Fruit fly (Drosophila melanogaster): ENCODE results near the gene CG13088.
A peak's percentile ranks its signal among the peaks of the same experiment; 100 is the strongest.

Gene CG13088

DNA sequence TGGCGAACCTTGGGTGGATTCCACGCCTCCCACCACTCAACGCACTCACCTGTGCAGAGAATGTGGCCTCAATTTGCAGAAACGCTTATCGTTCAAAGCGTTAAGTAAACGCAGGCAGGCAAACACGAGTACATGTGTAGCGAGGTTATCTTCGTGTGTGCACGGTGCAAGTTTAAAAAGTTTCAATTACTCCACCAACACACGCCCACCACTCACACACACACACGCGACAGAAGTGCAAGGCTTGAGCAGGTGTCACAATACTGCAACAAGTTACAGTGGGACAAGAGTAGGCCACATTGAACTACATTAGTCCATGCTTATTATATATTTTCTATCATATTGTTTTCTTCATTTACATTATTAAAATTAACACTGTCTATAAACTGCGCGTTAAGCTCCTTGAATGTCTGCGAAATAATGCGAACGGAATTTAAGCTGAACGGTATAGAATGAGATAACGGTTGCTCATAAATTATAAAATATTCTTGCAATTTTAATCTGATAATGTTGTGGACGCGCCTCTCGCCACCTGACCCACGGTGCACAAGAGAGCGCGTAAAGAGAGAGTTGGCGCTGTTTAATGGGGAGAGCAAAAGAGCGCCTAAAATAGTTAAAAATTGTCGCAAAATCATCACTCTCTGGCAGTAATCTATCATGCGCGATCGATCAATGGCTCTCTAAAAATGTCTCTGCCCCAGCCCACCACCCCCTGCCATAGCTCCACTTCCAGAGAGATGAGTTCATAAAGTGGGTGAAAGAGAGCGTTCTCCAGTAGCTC, 45.9 kb downstream of the CG13088 start:
- TF ChIP-seq sage (GFP tag; optimal IDR thresholded peaks at IDR 0.05): peak; percentile 93
- peak; percentile 83 for TF ChIP-seq CG32264 (GFP tag; optimal IDR thresholded peaks at IDR 0.05)
- peak; percentile 97 for TF ChIP-seq br (GFP tag; optimal IDR thresholded peaks at IDR 0.05)
- peak; percentile 95 for TF ChIP-seq Sp1 (GFP tag; optimal IDR thresholded peaks at IDR 0.05)
- TF ChIP-seq Dfd (GFP tag; optimal IDR thresholded peaks at IDR 0.05): peak; percentile 71
- TF ChIP-seq dsf (GFP tag; optimal IDR thresholded peaks at IDR 0.05; ENCODE audit: borderline replicate concordance): peak; percentile 66
- TF ChIP-seq Vsx2 (GFP tag; optimal IDR thresholded peaks at IDR 0.05; ENCODE audit: partially characterized antibody): peak; percentile 57
- peak; percentile 86 to 87 for TF ChIP-seq dl (GFP tag; optimal IDR thresholded peaks at IDR 0.05; ENCODE audit: insufficient read depth in 1 of 2, partially characterized antibody in 2 of 2)
- TF ChIP-seq foxo (GFP tag; optimal IDR thresholded peaks at IDR 0.05): peak; percentile 87 to 95
- peak; percentile 90 for TF ChIP-seq brk (GFP tag; optimal IDR thresholded peaks at IDR 0.05)
- TF ChIP-seq lola (GFP tag; optimal IDR thresholded peaks at IDR 0.05): no peak
- no peak for TF ChIP-seq Abd-B (GFP tag; optimal IDR thresholded peaks at IDR 0.05)
- peak; percentile 95 for TF ChIP-seq OdsH (GFP tag; optimal IDR thresholded peaks at IDR 0.05)
- peak; percentile 94 for TF ChIP-seq ey (GFP tag; optimal IDR thresholded peaks at IDR 0.05)
- no peak for TF ChIP-seq pan (optimal IDR thresholded peaks at IDR 0.05)
- TF ChIP-seq sv (GFP tag; optimal IDR thresholded peaks at IDR 0.05): peak; percentile 77
- TF ChIP-seq Rel (GFP tag; optimal IDR thresholded peaks at IDR 0.05): peak; percentile 92
- TF ChIP-seq Rel (tag; optimal IDR thresholded peaks at IDR 0.05): peak; percentile 77
- TF ChIP-seq N (GFP tag; optimal IDR thresholded peaks at IDR 0.05): peak; percentile 12
- TF ChIP-seq h (GFP tag; optimal IDR thresholded peaks at IDR 0.05): peak; percentile 98
- TF ChIP-seq woc (GFP tag; optimal IDR thresholded peaks at IDR 0.05): peak; percentile 91
- TF ChIP-seq fru (GFP tag; optimal IDR thresholded peaks at IDR 0.05): peak; percentile 96
- TF ChIP-seq rgr (GFP tag; optimal IDR thresholded peaks at IDR 0.05): peak; percentile 95
- TF ChIP-seq HLH106 (tag; optimal IDR thresholded peaks at IDR 0.05): peak; percentile 97
- no peak for TF ChIP-seq Myc (optimal IDR thresholded peaks at IDR 0.05)
- TF ChIP-seq usp (GFP tag; optimal IDR thresholded peaks at IDR 0.05): no peak
- peak; percentile 80 for TF ChIP-seq Dif (GFP tag; optimal IDR thresholded peaks at IDR 0.05; ENCODE audit: partially characterized antibody)
- TF ChIP-seq jim (GFP tag; optimal IDR thresholded peaks at IDR 0.05): no peak
- TF ChIP-seq Hr78 (GFP tag; optimal IDR thresholded peaks at IDR 0.05): no peak
- peak; percentile 84 for TF ChIP-seq Jra (GFP tag; optimal IDR thresholded peaks at IDR 0.05)
- TF ChIP-seq Hnf4 (GFP tag; optimal IDR thresholded peaks at IDR 0.05): peak; percentile 90
- TF ChIP-seq psq (GFP tag; optimal IDR thresholded peaks at IDR 0.05): peak; percentile 83
- peak; percentile 95 for TF ChIP-seq dmrt93B (GFP tag; optimal IDR thresholded peaks at IDR 0.05)
- peak; percentile 91 for TF ChIP-seq CrebA (GFP tag; optimal IDR thresholded peaks at IDR 0.05; ENCODE audit: borderline replicate concordance)
- TF ChIP-seq tai (GFP tag; optimal IDR thresholded peaks at IDR 0.05): peak; percentile 88
- peak; percentile 93 for TF ChIP-seq Hr83 (GFP tag; optimal IDR thresholded peaks at IDR 0.05; ENCODE audit: poor library complexity, severe bottlenecking)
- TF ChIP-seq Mio (GFP tag; optimal IDR thresholded peaks at IDR 0.05): peak; percentile 80
- TF ChIP-seq GATAd (GFP tag; optimal IDR thresholded peaks at IDR 0.05): peak; percentile 32
- peak; percentile 92 for TF ChIP-seq CG9705 (GFP tag; optimal IDR thresholded peaks at IDR 0.05)

DNA sequence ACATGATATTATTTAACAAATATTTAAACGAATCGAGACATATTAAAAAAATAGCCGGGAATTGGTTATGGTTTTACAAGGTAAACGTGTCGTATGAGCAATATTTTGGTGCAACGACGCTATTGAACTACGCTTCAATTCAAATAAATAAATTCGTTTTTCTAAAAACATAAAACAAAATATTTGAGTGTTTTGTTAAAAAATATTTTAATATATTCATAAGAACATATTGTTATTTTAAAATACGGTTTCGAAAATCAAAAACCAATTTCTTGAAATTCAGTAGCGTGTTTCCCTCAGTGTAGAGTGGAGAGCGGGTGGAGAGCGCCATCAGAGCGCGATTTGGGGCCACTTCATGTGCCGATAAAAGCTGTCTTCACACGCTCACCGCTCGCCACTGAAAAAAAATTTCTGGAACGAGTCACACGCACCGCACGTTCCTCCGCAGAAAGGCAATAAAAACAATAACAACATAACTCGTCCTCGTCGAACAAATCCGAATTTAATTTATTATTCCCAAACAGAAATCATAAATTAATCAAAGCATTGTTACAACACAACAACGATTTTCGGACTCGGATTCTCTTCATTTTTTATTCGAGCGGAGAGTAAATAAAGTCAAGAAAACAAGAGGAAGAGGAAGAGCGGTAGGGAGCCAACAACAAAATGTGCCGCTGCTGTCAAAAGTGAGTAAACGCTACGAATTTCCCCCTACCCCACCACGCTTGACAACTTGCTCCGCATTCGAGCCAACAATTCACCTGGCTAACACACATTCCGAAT, 46.8 kb downstream of the CG13088 start:
- peak in 1 of 2 experiments; percentile 87 for TF ChIP-seq foxo (GFP tag; optimal IDR thresholded peaks at IDR 0.05)
- no peak for TF ChIP-seq dsf (GFP tag; optimal IDR thresholded peaks at IDR 0.05; ENCODE audit: borderline replicate concordance)
- peak; percentile 84 for TF ChIP-seq psq (GFP tag; optimal IDR thresholded peaks at IDR 0.05)
- TF ChIP-seq Hnf4 (GFP tag; optimal IDR thresholded peaks at IDR 0.05): peak; percentile 42
- TF ChIP-seq Dif (GFP tag; optimal IDR thresholded peaks at IDR 0.05; ENCODE audit: partially characterized antibody): peak; percentile 55
- peak; percentile 23 for TF ChIP-seq CrebA (GFP tag; optimal IDR thresholded peaks at IDR 0.05; ENCODE audit: borderline replicate concordance)
- no peak for TF ChIP-seq Abd-B (GFP tag; optimal IDR thresholded peaks at IDR 0.05)
- peak; percentile 61 for TF ChIP-seq sv (GFP tag; optimal IDR thresholded peaks at IDR 0.05)
- no peak for TF ChIP-seq Mio (GFP tag; optimal IDR thresholded peaks at IDR 0.05)
- peak; percentile 15 for TF ChIP-seq Rel (GFP tag; optimal IDR thresholded peaks at IDR 0.05)
- TF ChIP-seq Rel (tag; optimal IDR thresholded peaks at IDR 0.05): peak; percentile 31
- TF ChIP-seq Hr83 (GFP tag; optimal IDR thresholded peaks at IDR 0.05; ENCODE audit: poor library complexity, severe bottlenecking): peak; percentile 47
- TF ChIP-seq usp (GFP tag; optimal IDR thresholded peaks at IDR 0.05): no peak
- TF ChIP-seq Vsx2 (GFP tag; optimal IDR thresholded peaks at IDR 0.05; ENCODE audit: partially characterized antibody): no peak
- peak; percentile 8 for TF ChIP-seq tai (GFP tag; optimal IDR thresholded peaks at IDR 0.05)
- TF ChIP-seq Hr78 (GFP tag; optimal IDR thresholded peaks at IDR 0.05): no peak
- TF ChIP-seq lola (GFP tag; optimal IDR thresholded peaks at IDR 0.05): no peak
- TF ChIP-seq HLH106 (tag; optimal IDR thresholded peaks at IDR 0.05): peak; percentile 94
- peak; percentile 79 for TF ChIP-seq brk (GFP tag; optimal IDR thresholded peaks at IDR 0.05)
- TF ChIP-seq br (GFP tag; optimal IDR thresholded peaks at IDR 0.05): peak; percentile 65
- TF ChIP-seq dmrt93B (GFP tag; optimal IDR thresholded peaks at IDR 0.05): peak; percentile 90
- TF ChIP-seq h (GFP tag; optimal IDR thresholded peaks at IDR 0.05): peak; percentile 60
- TF ChIP-seq woc (GFP tag; optimal IDR thresholded peaks at IDR 0.05): peak; percentile 64
- TF ChIP-seq dl (GFP tag; optimal IDR thresholded peaks at IDR 0.05; ENCODE audit: insufficient read depth in 1 of 2, partially characterized antibody in 2 of 2): peak in 1 of 2 experiments; percentile 44
- TF ChIP-seq sage (GFP tag; optimal IDR thresholded peaks at IDR 0.05): peak; percentile 43
- TF ChIP-seq GATAd (GFP tag; optimal IDR thresholded peaks at IDR 0.05): no peak
- TF ChIP-seq CG9705 (GFP tag; optimal IDR thresholded peaks at IDR 0.05): peak; percentile 60
- TF ChIP-seq OdsH (GFP tag; optimal IDR thresholded peaks at IDR 0.05): peak; percentile 82
- TF ChIP-seq pan (optimal IDR thresholded peaks at IDR 0.05): no peak
- TF ChIP-seq ey (GFP tag; optimal IDR thresholded peaks at IDR 0.05): peak; percentile 66
- TF ChIP-seq Sp1 (GFP tag; optimal IDR thresholded peaks at IDR 0.05): peak; percentile 97
- TF ChIP-seq N (GFP tag; optimal IDR thresholded peaks at IDR 0.05): no peak
- peak; percentile 82 for TF ChIP-seq rgr (GFP tag; optimal IDR thresholded peaks at IDR 0.05)
- peak; percentile 32 for TF ChIP-seq Dfd (GFP tag; optimal IDR thresholded peaks at IDR 0.05)
- peak; percentile 77 for TF ChIP-seq fru (GFP tag; optimal IDR thresholded peaks at IDR 0.05)
- TF ChIP-seq CG32264 (GFP tag; optimal IDR thresholded peaks at IDR 0.05): no peak
